Fruit fly (Drosophila melanogaster): ENCODE measurements around the gene CG31659.

- no peak for TF ChIP-seq ttk (optimal IDR thresholded peaks at IDR 0.05)
- TF ChIP-seq Sin3A (optimal IDR thresholded peaks at IDR 0.05): no peak
- no peak for TF ChIP-seq psq (optimal IDR thresholded peaks at IDR 0.05)
- no peak for TF ChIP-seq h (optimal IDR thresholded peaks at IDR 0.05)
- TF ChIP-seq insv (optimal IDR thresholded peaks at IDR 0.05): no peak
Measured at dm6 chr2L:1361771-1362632, 2.4 kb upstream of the CG31659 start, which contains the start of gene NLaz.
